Fruit fly (Drosophila melanogaster) whole organism, embryonic: ENCODE results near the gene baf.

ENCODE experiments used
- BEAF-32 ChIP-seq: fragments of 200-800 bp; sonication (Bioruptor generic); optimal IDR thresholded peaks from 3 replicates; lab custom pipeline; 2017; ENCODE audit warnings: missing biosample characterization, missing genetic modification characterization, mild to moderate bottlenecking, moderate library complexity, missing genetic modification reagents
- Bgb ChIP-seq: fragments of 200-800 bp; sonication (Bioruptor generic); IDR thresholded peaks from 2 replicates; pipeline ENCODE4 v1.3.6; 2022; ENCODE audit warnings: missing biosample characterization, missing genetic modification characterization; ENCODE audit not compliant: partially characterized antibody
- BtbVII ChIP-seq: fragments of 200-800 bp; sonication (Bioruptor generic); optimal IDR thresholded peaks from 3 replicates; lab custom pipeline; 2017; ENCODE audit warnings: missing biosample characterization, mild to moderate bottlenecking, missing genetic modification characterization
- Bteb2 ChIP-seq: fragments of 200-800 bp; sonication (Bioruptor generic); optimal IDR thresholded peaks from 2 replicates; lab custom pipeline; 2016; ENCODE audit warnings: missing biosample characterization, missing genetic modification characterization
- CG1024 ChIP-seq: fragments of 200-800 bp; sonication (Bioruptor generic); IDR thresholded peaks from 2 replicates; pipeline ENCODE4 v1.3.6; 2022; ENCODE audit warnings: missing biosample characterization, missing genetic modification characterization
- CG11093 ChIP-seq: fragments of 200-800 bp; sonication (Bioruptor generic); IDR thresholded peaks from 3 replicates; pipeline ENCODE4 v1.3.6; 2022; ENCODE audit warnings: missing biosample characterization, missing genetic modification characterization
- CG12744 ChIP-seq: fragments of 200-800 bp; sonication (Bioruptor generic); optimal IDR thresholded peaks from 2 replicates; lab custom pipeline; 2016; ENCODE audit warnings: missing biosample characterization, missing genetic modification characterization
- CG15601 ChIP-seq: fragments of 200-800 bp; sonication (Bioruptor generic); optimal IDR thresholded peaks from 3 replicates; lab custom pipeline; 2019; ENCODE audit warnings: missing biosample characterization, mild to moderate bottlenecking, missing genetic modification characterization, moderate library complexity
- CG1602 ChIP-seq: fragments of 200-800 bp; sonication (Bioruptor generic); optimal IDR thresholded peaks from 3 replicates; lab custom pipeline; 2016; ENCODE audit warnings: missing biosample characterization, missing genetic modification characterization
- CG17802 ChIP-seq: fragments of 200-800 bp; sonication (Bioruptor generic); optimal IDR thresholded peaks from 2 replicates; lab custom pipeline; 2018; ENCODE audit warnings: missing biosample characterization, mild to moderate bottlenecking, missing genetic modification characterization, moderate library complexity
- CG18262 ChIP-seq: fragments of 200-800 bp; optimal IDR thresholded peaks from 3 replicates; lab custom pipeline; 2019; ENCODE audit warnings: missing biosample characterization, mild to moderate bottlenecking, missing genetic modification characterization, moderate library complexity
- CG18764 ChIP-seq: fragments of 200-800 bp; sonication (Bioruptor generic); optimal IDR thresholded peaks from 3 replicates; lab custom pipeline; 2016; ENCODE audit warnings: missing biosample characterization, missing genetic modification characterization
- CG2116 ChIP-seq: fragments of 200-800 bp; sonication (Bioruptor generic); optimal IDR thresholded peaks from 3 replicates; lab custom pipeline; 2018; ENCODE audit warnings: missing biosample characterization, mild to moderate bottlenecking, missing genetic modification characterization
- CG32772 ChIP-seq: fragments of 200-800 bp; sonication (Bioruptor generic); IDR thresholded peaks from 2 replicates; pipeline ENCODE4 v1.3.6; 2022; ENCODE audit warnings: missing biosample characterization, missing genetic modification characterization
- CG33557 ChIP-seq: fragments of 200-800 bp; sonication (Bioruptor generic); optimal IDR thresholded peaks from 2 replicates; lab custom pipeline; 2019; ENCODE audit warnings: missing biosample characterization, mild to moderate bottlenecking, missing genetic modification characterization, moderate library complexity
- CG43689 ChIP-seq: fragments of 200-800 bp; sonication (Bioruptor generic); IDR thresholded peaks from 2 replicates; pipeline ENCODE4 v1.3.6; 2022; ENCODE audit warnings: missing biosample characterization, missing genetic modification characterization
- CG6175 ChIP-seq: fragments of 200-800 bp; sonication (Bioruptor generic); IDR thresholded peaks from 3 replicates; pipeline ENCODE4 v1.3.6; 2022; ENCODE audit warnings: missing biosample characterization, missing genetic modification characterization
- CG6654 ChIP-seq: fragments of 200-800 bp; sonication (Bioruptor generic); optimal IDR thresholded peaks from 2 replicates; lab custom pipeline; 2017; ENCODE audit warnings: missing biosample characterization, mild to moderate bottlenecking, missing genetic modification characterization
- CG9215 ChIP-seq: fragments of 200-800 bp; sonication (Bioruptor generic); IDR thresholded peaks from 2 replicates; pipeline ENCODE4 v1.3.6; 2022; ENCODE audit warnings: missing biosample characterization, missing genetic modification characterization
- CG9609 ChIP-seq: fragments of 200-800 bp; sonication (Bioruptor generic); optimal IDR thresholded peaks from 3 replicates; lab custom pipeline; 2016; ENCODE audit warnings: missing biosample characterization, missing genetic modification characterization
- Ets97D ChIP-seq: fragments of 200-800 bp; sonication (Bioruptor generic); optimal IDR thresholded peaks from 3 replicates; lab custom pipeline; 2016; ENCODE audit warnings: missing biosample characterization, missing genetic modification characterization
- HmgD ChIP-seq: fragments of 200-800 bp; sonication (Bioruptor generic); optimal IDR thresholded peaks from 3 replicates; lab custom pipeline; 2016; ENCODE audit warnings: missing biosample characterization, missing genetic modification characterization
- NK7.1 ChIP-seq: fragments of 200-800 bp; sonication (Bioruptor generic); optimal IDR thresholded peaks from 3 replicates; lab custom pipeline; 2016; ENCODE audit warnings: missing biosample characterization, missing genetic modification characterization
- Nf-YB ChIP-seq: fragments of 200-800 bp; sonication (Bioruptor generic); optimal IDR thresholded peaks from 3 replicates; lab custom pipeline; 2019; ENCODE audit warnings: missing biosample characterization, mild to moderate bottlenecking, missing genetic modification characterization, moderate library complexity
- Six4 ChIP-seq: fragments of 200-800 bp; sonication (Bioruptor generic); optimal IDR thresholded peaks from 2 replicates; lab custom pipeline; 2016; ENCODE audit warnings: missing biosample characterization, missing genetic modification characterization
- Tbp ChIP-seq: fragments of >200 bp; optimal IDR thresholded peaks from 2 replicates; lab custom pipeline; 2018; ENCODE audit warnings: missing biosample characterization, missing genetic modification characterization
- Trl ChIP-seq, 3 experiments: fragments of >200 bp in 2 of 3; fragments of 200-800 bp in 1 of 3; sonication (Bioruptor generic) in 1 of 3; optimal IDR thresholded peaks; 2 replicates in 1 of 3; 3 replicates in 2 of 3; lab custom pipeline; 2016 to 2017; ENCODE audit warnings: missing biosample characterization in 1 of 3, missing genetic modification characterization in 1 of 3
- ab ChIP-seq: fragments of 200-800 bp; sonication (Bioruptor generic); optimal IDR thresholded peaks from 2 replicates; lab custom pipeline; 2016; ENCODE audit warnings: missing biosample characterization, missing genetic modification characterization
- ap ChIP-seq: fragments of 200-800 bp; sonication (Bioruptor generic); IDR thresholded peaks from 2 replicates; pipeline ENCODE4 v1.3.6; 2022; ENCODE audit warnings: missing biosample characterization, missing genetic modification characterization
- bbx ChIP-seq: fragments of 200-800 bp; sonication (Bioruptor generic); IDR thresholded peaks from 2 replicates; pipeline ENCODE4 v1.3.6; 2022; ENCODE audit warnings: missing biosample characterization, missing genetic modification characterization; ENCODE audit not compliant: partially characterized antibody
- cg ChIP-seq: fragments of 200-800 bp; sonication (Bioruptor generic); optimal IDR thresholded peaks from 3 replicates; lab custom pipeline; 2019; ENCODE audit warnings: missing biosample characterization, mild to moderate bottlenecking, missing genetic modification characterization, moderate library complexity
- da ChIP-seq: fragments of 200-800 bp; sonication (Bioruptor generic); optimal IDR thresholded peaks from 2 replicates; lab custom pipeline; 2016; ENCODE audit warnings: missing biosample characterization, missing genetic modification characterization
- danr ChIP-seq: fragments of 200-800 bp; sonication (Bioruptor generic); IDR thresholded peaks from 2 replicates; pipeline ENCODE4 v1.3.6; 2022; ENCODE audit warnings: missing biosample characterization, missing genetic modification characterization
- dati ChIP-seq: fragments of 200-800 bp; sonication (Bioruptor generic); IDR thresholded peaks from 2 replicates; pipeline ENCODE4 v1.3.6; 2022; ENCODE audit warnings: missing biosample characterization, missing genetic modification characterization
- ewg ChIP-seq: fragments of 200-800 bp; sonication (Bioruptor generic); optimal IDR thresholded peaks from 3 replicates; lab custom pipeline; 2017; ENCODE audit warnings: mild to moderate bottlenecking, missing biosample characterization, missing genetic modification reagents, missing genetic modification characterization
- grau ChIP-seq: fragments of 200-800 bp; optimal IDR thresholded peaks from 3 replicates; lab custom pipeline; 2019; ENCODE audit warnings: missing biosample characterization, mild to moderate bottlenecking, missing genetic modification characterization, moderate library complexity
- ind ChIP-seq: fragments of 200-800 bp; sonication (Bioruptor generic); optimal IDR thresholded peaks from 3 replicates; lab custom pipeline; 2016; ENCODE audit warnings: missing biosample characterization, missing genetic modification characterization
- kni ChIP-seq: fragments of 200-800 bp; sonication (Bioruptor generic); optimal IDR thresholded peaks from 3 replicates; lab custom pipeline; 2017; ENCODE audit warnings: mild to moderate bottlenecking, missing biosample characterization, missing genetic modification reagents, missing genetic modification characterization
- lmd ChIP-seq: fragments of 200-800 bp; sonication (Bioruptor generic); IDR thresholded peaks from 2 replicates; pipeline ENCODE4 v1.3.6; 2022; ENCODE audit warnings: missing biosample characterization, missing genetic modification characterization
- luna ChIP-seq: fragments of 200-800 bp; sonication (Bioruptor generic); optimal IDR thresholded peaks from 2 replicates; lab custom pipeline; 2016; ENCODE audit warnings: missing biosample characterization, missing genetic modification characterization
- nom ChIP-seq: fragments of 200-800 bp; sonication (Bioruptor generic); optimal IDR thresholded peaks from 2 replicates; lab custom pipeline; 2017; ENCODE audit warnings: missing biosample characterization, missing genetic modification characterization, mild to moderate bottlenecking, moderate library complexity, missing genetic modification reagents
- pan ChIP-seq, 4 experiments: fragments of >200 bp in 3 of 4; fragments of 200-800 bp in 1 of 4; sonication (Bioruptor generic) in 1 of 4; optimal IDR thresholded peaks in 3 of 4; IDR thresholded peaks in 1 of 4; 2 replicates each; pipeline versions ENCODE4 v1.3.6 to Lab custom; 2017 to 2022; ENCODE audit warnings: missing biosample characterization in 2 of 4, missing genetic modification characterization in 2 of 4, mixed read lengths in 1 of 4
- pb ChIP-seq: fragments of 200-800 bp; sonication (Bioruptor generic); optimal IDR thresholded peaks from 3 replicates; lab custom pipeline; 2016; ENCODE audit warnings: missing biosample characterization, missing genetic modification characterization
- psq ChIP-seq: fragments of 200-800 bp; sonication (Bioruptor generic); optimal IDR thresholded peaks from 2 replicates; lab custom pipeline; 2017; ENCODE audit warnings: missing biosample characterization, missing genetic modification characterization
- ro ChIP-seq: fragments of 200-800 bp; sonication (Bioruptor generic); IDR thresholded peaks from 2 replicates; pipeline ENCODE4 v1.3.6; 2022; ENCODE audit warnings: missing biosample characterization, missing genetic modification characterization
- slbo ChIP-seq: fragments of 200-800 bp; sonication (Bioruptor generic); IDR thresholded peaks from 2 replicates; pipeline ENCODE4 v1.3.6; 2022; ENCODE audit warnings: missing biosample characterization, missing genetic modification characterization
- slou ChIP-seq: fragments of 200-800 bp; sonication (Bioruptor generic); optimal IDR thresholded peaks from 3 replicates; lab custom pipeline; 2016; ENCODE audit warnings: missing biosample characterization, missing genetic modification characterization
- tap ChIP-seq: fragments of 200-800 bp; optimal IDR thresholded peaks from 3 replicates; lab custom pipeline; 2019; ENCODE audit warnings: missing biosample characterization, mild to moderate bottlenecking, missing genetic modification characterization, moderate library complexity
- tup ChIP-seq: fragments of 200-800 bp; sonication (Bioruptor generic); optimal IDR thresholded peaks from 2 replicates; lab custom pipeline; 2016; ENCODE audit warnings: missing biosample characterization, mild to moderate bottlenecking, missing genetic modification characterization, moderate library complexity
- vnd ChIP-seq: fragments of 200-800 bp; sonication (Bioruptor generic); IDR thresholded peaks from 3 replicates; pipeline ENCODE4 v1.3.6; 2022; ENCODE audit warnings: missing biosample characterization, missing genetic modification characterization; ENCODE audit not compliant: partially characterized antibody
- wek ChIP-seq: fragments of 200-800 bp; sonication (Bioruptor generic); optimal IDR thresholded peaks from 3 replicates; lab custom pipeline; 2018; ENCODE audit warnings: missing biosample characterization, mild to moderate bottlenecking, missing genetic modification characterization, moderate library complexity

baf gene

dm6 chr2L:8034734-8035133, 5.5 kb downstream of the baf start (continued):
- TF ChIP-seq psq (GFP tag; lab: Kevin White, UChicago) (no peak), CG6654 (GFP tag; lab: Kevin White, UChicago) (no peak), HmgD (GFP tag; lab: Kevin White, UChicago) (no peak), BtbVII (GFP tag; lab: Kevin White, UChicago) (peak; percentile 27), danr (peak; percentile 67), da (no peak), bbx (GFP tag; lab: Robert Waterston, UW) (no peak), ab (no peak), nom (no peak), slou (GFP tag; lab: Kevin White, UChicago) (no peak), ro (no peak), Tbp (GFP tag; lab: Kevin White, UChicago) (no peak), lmd (GFP tag; lab: Robert Waterston, UW) (peak; percentile 67), CG43689 (no peak), CG18262 (tag; lab: Kevin White, UChicago) (peak; percentile 64), kni (GFP tag; lab: Kevin White, UChicago) (no peak), CG12744 (GFP tag; lab: Kevin White, UChicago) (peak; percentile 7), wek (GFP tag; lab: Kevin White, UChicago) (peak; percentile 29), Ets97D (GFP tag; lab: Kevin White, UChicago) (no peak), CG9609 (GFP tag; lab: Kevin White, UChicago) (peak; percentile 31), CG9215 (GFP tag; lab: Robert Waterston, UW) (peak; percentile 49), luna (GFP tag; lab: Kevin White, UChicago) (no peak), Six4 (GFP tag; lab: Kevin White, UChicago) (no peak), BEAF-32 (no peak), tap (peak; percentile 66), CG18764 (GFP tag; lab: Kevin White, UChicago) (peak; percentile 4), Trl (optimal IDR thresholded peaks at IDR 0.05; lab: Kevin White, UChicago) (no peak), Trl (GFP tag; optimal IDR thresholded peaks at IDR 0.05; lab: Kevin White, UChicago) (peak; percentile 49), CG6175 (no peak), slbo (GFP tag; lab: Robert Waterston, UW) (peak; percentile 72), CG32772 (GFP tag; lab: Robert Waterston, UW) (peak; percentile 52; the same call in 1 of the 2 replicates), CG1602 (peak; percentile 0), CG11093 (GFP tag; lab: Robert Waterston, UW) (no peak), cg (no peak), vnd (GFP tag; lab: Robert Waterston, UW) (no peak), grau (tag; lab: Kevin White, UChicago) (peak; percentile 68), CG2116 (GFP tag; lab: Kevin White, UChicago) (peak; percentile 6), CG17802 (tag; lab: Kevin White, UChicago) (no peak), NK7.1 (GFP tag; lab: Kevin White, UChicago) (no peak), CG15601 (no peak), dati (GFP tag; lab: Robert Waterston, UW) (no peak), Bteb2 (GFP tag; lab: Kevin White, UChicago) (peak; percentile 48), CG33557 (GFP tag; lab: Kevin White, UChicago) (no peak), ewg (GFP tag; lab: Kevin White, UChicago) (peak; percentile 34), tup (GFP tag; lab: Kevin White, UChicago) (no peak), ap (GFP tag; lab: Robert Waterston, UW) (peak; percentile 54; the same call in 1 of the 2 replicates), Nf-YB (GFP tag; lab: Kevin White, UChicago) (peak; percentile 15), pan (optimal IDR thresholded peaks at IDR 0.05; lab: Kevin White, UChicago) (no peak), pan (GFP tag; optimal IDR thresholded peaks at IDR 0.05 in 1 of 2, IDR thresholded peaks at IDR 0.05 in 1 of 2) (peak in 1 of 2 experiments; percentile 56), CG1024 (peak; percentile 24; the same call in 1 of the 2 replicates), ind (GFP tag; lab: Kevin White, UChicago) (peak; percentile 51), Bgb (GFP tag; lab: Robert Waterston, UW) (no peak), pb (GFP tag; lab: Kevin White, UChicago) (no peak)
